Worm (Caenorhabditis elegans) whole organism, L4 larva: Measurements from ENCODE around the gene rab-19.

ENCODE experiments used
- F37D6.2 ChIP-seq: sonication (generic microtip); optimal IDR thresholded peaks from 2 replicates; lab custom pipeline; 2016; ENCODE audit warnings: mild to moderate bottlenecking, missing genetic modification characterization, missing compliant biosample characterization
- Y48G9A.11 ChIP-seq: fragments of 200-800 bp; sonication (Bioruptor generic); IDR thresholded peaks from 2 replicates; pipeline ENCODE4 v1.3.6; 2022; ENCODE audit warnings: missing genetic modification reagents, missing genetic modification characterization, missing compliant biosample characterization
- Y5F2A.4 ChIP-seq: fragments of 200-800 bp; sonication (Bioruptor generic); optimal IDR thresholded peaks from 2 replicates; lab custom pipeline; 2018; ENCODE audit warnings: mild to moderate bottlenecking, missing genetic modification characterization, missing compliant biosample characterization
- aha-1 ChIP-seq: fragments of 150-350 bp; peaks from one replicate; lab custom pipeline; 2014; ENCODE audit warnings: missing biosample characterization, missing genetic modification characterization
- aly-2 ChIP-seq: sonication (generic microtip); optimal IDR thresholded peaks from 2 replicates; lab custom pipeline; 2018; ENCODE audit warnings: missing biosample characterization, missing genetic modification characterization
- attf-4 ChIP-seq: sonication (generic microtip); optimal IDR thresholded peaks from 3 replicates; lab custom pipeline; 2017; ENCODE audit warnings: missing biosample characterization, missing genetic modification characterization
- ceh-20 ChIP-seq: fragments of 200-800 bp; sonication (Bioruptor generic); IDR thresholded peaks from 2 replicates; pipeline ENCODE4 v1.3.6; 2022; ENCODE audit warnings: missing genetic modification reagents, missing genetic modification characterization, missing compliant biosample characterization
- ceh-44 ChIP-seq: fragments of 200-800 bp; sonication (Bioruptor generic); IDR thresholded peaks from 2 replicates; pipeline ENCODE4 v1.3.6; 2022; ENCODE audit warnings: missing genetic modification reagents, missing genetic modification characterization, missing compliant biosample characterization
- ceh-62 ChIP-seq: sonication (generic microtip); optimal IDR thresholded peaks from 2 replicates; lab custom pipeline; 2017; ENCODE audit warnings: missing biosample characterization, missing genetic modification characterization
- daf-16 ChIP-seq, 3 experiments: sonication (generic microtip); optimal IDR thresholded peaks; 2 replicates each; lab custom pipeline; 2016 to 2017; ENCODE audit warnings: missing genetic modification characterization in 3 of 3, missing genetic modification reagents in 3 of 3, mild to moderate bottlenecking in 2 of 3, missing compliant biosample characterization in 2 of 3, missing biosample characterization in 1 of 3, moderate library complexity in 1 of 3
- daf-8 ChIP-seq: fragments of 200-800 bp; sonication (Bioruptor generic); IDR thresholded peaks from 2 replicates; pipeline ENCODE4 v1.3.6; 2022; ENCODE audit warnings: missing genetic modification characterization, missing compliant biosample characterization
- dmd-6 ChIP-seq: fragments of 200-800 bp; sonication (Bioruptor generic); IDR thresholded peaks from 2 replicates; pipeline ENCODE4 v1.3.6; 2022; ENCODE audit warnings: missing genetic modification reagents, missing genetic modification characterization, missing compliant biosample characterization
- dmd-8 ChIP-seq: fragments of 200-800 bp; sonication (Bioruptor generic); IDR thresholded peaks from 2 replicates; pipeline ENCODE4 v1.3.6; 2022; ENCODE audit warnings: missing genetic modification characterization, missing compliant biosample characterization
- dmd-9 ChIP-seq: fragments of 200-800 bp; sonication (Bioruptor generic); IDR thresholded peaks from 2 replicates; pipeline ENCODE4 v1.3.6; 2022; ENCODE audit warnings: missing genetic modification reagents, missing genetic modification characterization, missing compliant biosample characterization
- dpl-1 ChIP-seq: fragments of 150-350 bp; optimal IDR thresholded peaks from 2 replicates; lab custom pipeline; 2014; ENCODE audit warnings: missing biosample characterization, missing genetic modification reagents, missing genetic modification characterization
- duxl-1 ChIP-seq: sonication (generic microtip); optimal IDR thresholded peaks from 2 replicates; lab custom pipeline; 2016; ENCODE audit warnings: mild to moderate bottlenecking, missing genetic modification characterization, moderate library complexity, missing compliant biosample characterization; ENCODE audit not compliant: poor library complexity
- dve-1 ChIP-seq: sonication (generic microtip); optimal IDR thresholded peaks from 2 replicates; lab custom pipeline; 2017; ENCODE audit warnings: antibody characterized with exemption, mild to moderate bottlenecking, missing genetic modification characterization, missing compliant biosample characterization; ENCODE audit not compliant: insufficient read depth
- egl-27 ChIP-seq: sonication (generic microtip); optimal IDR thresholded peaks from 3 replicates; lab custom pipeline; 2017; ENCODE audit warnings: missing biosample characterization, missing genetic modification reagents, missing genetic modification characterization
- egl-43 ChIP-seq: fragments of 200-800 bp; sonication (Bioruptor generic); IDR thresholded peaks from 2 replicates; pipeline ENCODE4 v1.3.6; 2022; ENCODE audit warnings: missing genetic modification reagents, missing genetic modification characterization, missing compliant biosample characterization
- fkh-10 ChIP-seq: fragments of 150-350 bp; optimal IDR thresholded peaks from 2 replicates; lab custom pipeline; 2014; ENCODE audit warnings: missing biosample characterization, missing genetic modification reagents, missing genetic modification characterization
- hif-1 ChIP-seq, 2 experiments: sonication (generic microtip); optimal IDR thresholded peaks; 2 replicates each; lab custom pipeline; 2016 to 2017; ENCODE audit warnings: missing compliant biosample characterization in 2 of 2, missing genetic modification characterization in 2 of 2, missing genetic modification reagents in 2 of 2, missing genotype in 2 of 2, mild to moderate bottlenecking in 1 of 2
- hlh-30 ChIP-seq: sonication (generic microtip); optimal IDR thresholded peaks from 2 replicates; lab custom pipeline; 2017; ENCODE audit warnings: antibody characterized with exemption, mild to moderate bottlenecking, missing genetic modification characterization, missing compliant biosample characterization; ENCODE audit not compliant: insufficient read depth
- lin-1 ChIP-seq: fragments of 200-800 bp; sonication (Bioruptor generic); IDR thresholded peaks from 2 replicates; pipeline ENCODE4 v1.3.6; 2022; ENCODE audit warnings: missing genetic modification reagents, missing genetic modification characterization, missing compliant biosample characterization
- lin-13 ChIP-seq: fragments of 150-350 bp; optimal IDR thresholded peaks from 2 replicates; lab custom pipeline; 2014; ENCODE audit warnings: missing biosample characterization, missing genetic modification reagents, missing genetic modification characterization
- lin-29 ChIP-seq: fragments of 200-800 bp; sonication (Bioruptor generic); IDR thresholded peaks from 2 replicates; pipeline ENCODE4 v1.3.6; 2022; ENCODE audit warnings: missing genetic modification reagents, missing genetic modification characterization, missing compliant biosample characterization
- lin-38 ChIP-seq: fragments of 200-800 bp; sonication (Bioruptor generic); IDR thresholded peaks from 2 replicates; pipeline ENCODE4 v1.3.6; 2022; ENCODE audit warnings: missing genetic modification reagents, missing genetic modification characterization, missing compliant biosample characterization
- lir-3 ChIP-seq: sonication (generic microtip); optimal IDR thresholded peaks from 2 replicates; lab custom pipeline; 2016; ENCODE audit warnings: mild to moderate bottlenecking, missing genetic modification characterization, missing compliant biosample characterization
- lsy-2 ChIP-seq, 2 experiments: fragments of 150-350 bp in 1 of 2; sonication (generic microtip) in 1 of 2; optimal IDR thresholded peaks; 2 replicates each; lab custom pipeline; 2014 to 2017; ENCODE audit warnings: missing biosample characterization in 2 of 2, missing genetic modification characterization in 2 of 2
- madf-5 ChIP-seq, 2 experiments: fragments of 200-800 bp; sonication (Bioruptor generic); IDR thresholded peaks; 2 replicates each; pipeline ENCODE4 v1.3.6; 2022; ENCODE audit warnings: missing compliant biosample characterization in 2 of 2, missing genetic modification characterization in 2 of 2
- madf-9 ChIP-seq: fragments of 200-800 bp; sonication (Bioruptor generic); conservative IDR thresholded peaks from 2 replicates; pipeline ENCODE4 v1.3.6; 2022; ENCODE audit warnings: missing genetic modification reagents, missing genetic modification characterization, missing compliant biosample characterization
- mdl-1 ChIP-seq, 2 experiments: fragments of 150-350 bp in 1 of 2; sonication (generic microtip) in 1 of 2; optimal IDR thresholded peaks; 2 replicates each; lab custom pipeline; 2014 to 2017; ENCODE audit warnings: missing biosample characterization in 2 of 2, missing genetic modification characterization in 2 of 2
- mes-2 ChIP-seq: sonication (generic microtip); optimal IDR thresholded peaks from 2 replicates; lab custom pipeline; 2016; ENCODE audit warnings: missing genotype, mild to moderate bottlenecking, missing genetic modification characterization, missing compliant biosample characterization; ENCODE audit not compliant: poor library complexity, severe bottlenecking
- nhr-25 ChIP-seq: sonication (generic microtip); optimal IDR thresholded peaks from 2 replicates; lab custom pipeline; 2017; ENCODE audit warnings: missing genetic modification characterization, mild to moderate bottlenecking, missing compliant biosample characterization, antibody characterized with exemption, moderate library complexity, borderline replicate concordance; ENCODE audit not compliant: insufficient read depth
- nhr-28 ChIP-seq: fragments of 150-350 bp; optimal IDR thresholded peaks from 2 replicates; lab custom pipeline; 2014; ENCODE audit warnings: missing biosample characterization, missing genetic modification characterization
- nhr-41 ChIP-seq: fragments of 200-800 bp; sonication (Bioruptor generic); IDR thresholded peaks from 2 replicates; pipeline ENCODE4 v1.3.6; 2022; ENCODE audit warnings: missing genetic modification reagents, missing genetic modification characterization, missing compliant biosample characterization
- nhr-6 ChIP-seq: fragments of 150-350 bp; optimal IDR thresholded peaks from 2 replicates; lab custom pipeline; 2014; ENCODE audit warnings: missing biosample characterization, missing genetic modification characterization
- nhr-77 ChIP-seq: fragments of 150-350 bp; optimal IDR thresholded peaks from 2 replicates; lab custom pipeline; 2014; ENCODE audit warnings: missing biosample characterization, missing genetic modification characterization
- php-3 ChIP-seq: fragments of 200-800 bp; sonication (Bioruptor generic); IDR thresholded peaks from 2 replicates; pipeline ENCODE4 v1.3.6; 2022; ENCODE audit warnings: missing genetic modification reagents, missing genetic modification characterization, missing compliant biosample characterization
- pqm-1 ChIP-seq: sonication (generic microtip); optimal IDR thresholded peaks from 2 replicates; lab custom pipeline; 2017; ENCODE audit warnings: missing biosample characterization, missing genetic modification characterization
- set-16 ChIP-seq: fragments of 200-800 bp; sonication (Bioruptor generic); IDR thresholded peaks from 2 replicates; pipeline ENCODE4 v1.3.6; 2022; ENCODE audit warnings: missing genetic modification reagents, missing genetic modification characterization, missing compliant biosample characterization
- spr-1 ChIP-seq: sonication (generic microtip); optimal IDR thresholded peaks from 2 replicates; lab custom pipeline; 2016; ENCODE audit warnings: mild to moderate bottlenecking, missing genetic modification characterization, missing compliant biosample characterization
- unc-130 ChIP-seq: sonication (generic microtip); optimal IDR thresholded peaks from 2 replicates; lab custom pipeline; 2016; ENCODE audit warnings: missing genetic modification reagents, missing genetic modification characterization, missing compliant biosample characterization
- vab-7 ChIP-seq: fragments of 200-800 bp; sonication (Bioruptor generic); IDR thresholded peaks from 2 replicates; pipeline ENCODE4 v1.3.6; 2022; ENCODE audit warnings: missing genetic modification reagents, missing genetic modification characterization, missing compliant biosample characterization
- zfp-3 ChIP-seq: fragments of 200-800 bp; sonication (Bioruptor generic); conservative IDR thresholded peaks from 2 replicates; pipeline ENCODE4 v1.3.6; 2022; ENCODE audit warnings: missing genetic modification reagents, missing genetic modification characterization, missing compliant biosample characterization
- zip-2 ChIP-seq: fragments of 150-350 bp; optimal IDR thresholded peaks from 2 replicates; lab custom pipeline; 2014; ENCODE audit warnings: missing biosample characterization, missing genetic modification characterization
- ztf-11 ChIP-seq: fragments of 150-350 bp; optimal IDR thresholded peaks from 2 replicates; lab custom pipeline; 2014; ENCODE audit warnings: missing biosample characterization, missing genetic modification characterization
- ztf-7 ChIP-seq: fragments of 150-350 bp; optimal IDR thresholded peaks from 2 replicates; lab custom pipeline; 2014; ENCODE audit warnings: missing biosample characterization, missing genetic modification characterization

The rab-19 gene

ce11 chrIV:13347232-13347715, 36.9 kb downstream of the rab-19 start, which contains the start of gene W02A2.9 (continued):
- TF ChIP-seq hlh-30 (no peak), aly-2 (tag; lab: Kevin White, UChicago) (no peak), spr-1 (tag; lab: Kevin White, UChicago) (no peak), ztf-11 (tag; lab: Kevin White, UChicago) (no peak), ceh-62 (tag; lab: Kevin White, UChicago) (no peak), zip-2 (tag; lab: Kevin White, UChicago) (no peak), lin-13 (no peak), lin-38 (GFP tag; lab: Robert Waterston, UW) (no peak), set-16 (GFP tag; lab: Robert Waterston, UW) (no peak), duxl-1 (tag; lab: Kevin White, UChicago) (no peak), pqm-1 (peak; percentile 96), dpl-1 (GFP tag; lab: Kevin White, UChicago) (no peak), dve-1 (tag; lab: Kevin White, UChicago) (peak; percentile 72), daf-16 (GFP tag; optimal IDR thresholded peaks at IDR 0.05; lab: Kevin White, UChicago) (no peak), daf-16 (tag; optimal IDR thresholded peaks at IDR 0.05; lab: Kevin White, UChicago) (peak; percentile 95), Y48G9A.11 (GFP tag; lab: Robert Waterston, UW) (no peak), attf-4 (no peak), mdl-1 (tag; optimal IDR thresholded peaks at IDR 0.05; lab: Kevin White, UChicago) (peak in 1 of 2 experiments; percentile 37), nhr-25 (no peak), ceh-44 (no peak), nhr-6 (tag; lab: Kevin White, UChicago) (no peak), php-3 (0 out of 2 replicates have a peak, but pooled peaks have one; percentile 28), aha-1 (tag; lab: Kevin White, UChicago) (no peak), hif-1 (tag; optimal IDR thresholded peaks at IDR 0.05; lab: Kevin White, UChicago) (peak in 1 of 2 experiments; percentile 57), unc-130 (no peak), madf-9 (no peak), dmd-6 (GFP tag; lab: Robert Waterston, UW) (peak; percentile 86), lsy-2 (tag; optimal IDR thresholded peaks at IDR 0.05; lab: Kevin White, UChicago) (peak; percentile 11 to 49), dmd-8 (GFP tag; lab: Robert Waterston, UW) (no peak)

ce11 chrIV:13346078-13346477, 38.1 kb downstream of the rab-19 start:
- TF ChIP-seq egl-27 (tag; lab: Kevin White, UChicago) (no peak), vab-7 (no peak), nhr-28 (peak; percentile 35), lin-38 (GFP tag; lab: Robert Waterston, UW) (no peak), zfp-3 (GFP tag; lab: Robert Waterston, UW) (no peak), lin-29 (no peak), daf-8 (GFP tag; lab: Robert Waterston, UW) (no peak), dmd-6 (GFP tag; lab: Robert Waterston, UW) (peak; percentile 54), ztf-11 (tag; lab: Kevin White, UChicago) (no peak), spr-1 (tag; lab: Kevin White, UChicago) (no peak), pqm-1 (peak; percentile 35), dve-1 (tag; lab: Kevin White, UChicago) (peak; percentile 72), dmd-9 (GFP tag; lab: Robert Waterston, UW) (no peak), egl-43 (GFP tag; lab: Robert Waterston, UW) (no peak), lin-1 (no peak), madf-9 (no peak), nhr-6 (tag; lab: Kevin White, UChicago) (peak; percentile 76), F37D6.2 (no peak), aha-1 (tag; lab: Kevin White, UChicago) (peak; percentile 40), daf-16 (GFP tag; optimal IDR thresholded peaks at IDR 0.05; lab: Kevin White, UChicago) (no peak), daf-16 (tag; optimal IDR thresholded peaks at IDR 0.05; lab: Kevin White, UChicago) (peak; percentile 40), Y48G9A.11 (GFP tag; lab: Robert Waterston, UW) (no peak), nhr-77 (no peak), hlh-30 (peak; percentile 34), nhr-41 (GFP tag; lab: Robert Waterston, UW) (no peak), aly-2 (tag; lab: Kevin White, UChicago) (no peak), ztf-7 (no peak), ceh-20 (GFP tag; lab: Robert Waterston, UW) (no peak), lir-3 (tag; lab: Kevin White, UChicago) (no peak), set-16 (GFP tag; lab: Robert Waterston, UW) (no peak), fkh-10 (GFP tag; lab: Kevin White, UChicago) (no peak), Y5F2A.4 (GFP tag; lab: Kevin White, UChicago) (no peak), madf-5 (GFP tag; IDR thresholded peaks at IDR 0.05; lab: Robert Waterston, UW) (no peak), mdl-1 (tag; optimal IDR thresholded peaks at IDR 0.05; lab: Kevin White, UChicago) (no peak), mes-2 (tag; lab: Kevin White, UChicago) (no peak)
